Worm (Caenorhabditis elegans) whole organism, early embryonic: Measurements from ENCODE around the gene fbxb-53.

Experiments
- B0310.2 ChIP-seq: sonication (generic microtip); optimal IDR thresholded peaks from 2 replicates; lab custom pipeline; 2016; ENCODE audit warnings: mild to moderate bottlenecking, missing genetic modification characterization, missing compliant biosample characterization
- ama-1 ChIP-seq: fragments of 150-350 bp; optimal IDR thresholded peaks from 2 replicates; lab custom pipeline; 2014
- ceh-36 ChIP-seq: sonication (generic microtip); optimal IDR thresholded peaks from 2 replicates; lab custom pipeline; 2016; ENCODE audit warnings: missing genetic modification characterization, inconsistent platforms, missing compliant biosample characterization
- flt-1 ChIP-seq: fragments of 200-800 bp; sonication (Bioruptor generic); IDR thresholded peaks from 2 replicates; pipeline ENCODE4 v1.3.6; 2022; ENCODE audit warnings: missing genetic modification characterization, missing compliant biosample characterization
- hmg-4 ChIP-seq: fragments of 200-800 bp; sonication (Bioruptor generic); optimal IDR thresholded peaks from 2 replicates; lab custom pipeline; 2018; ENCODE audit warnings: mild to moderate bottlenecking, missing genetic modification characterization, missing compliant biosample characterization
- hnd-1 ChIP-seq: sonication (generic microtip); optimal IDR thresholded peaks from 2 replicates; lab custom pipeline; 2016; ENCODE audit warnings: missing genetic modification characterization, missing compliant biosample characterization
- scrt-1 ChIP-seq: fragments of 200-800 bp; sonication (Bioruptor generic); IDR thresholded peaks from 2 replicates; pipeline ENCODE4 v1.3.6; 2022; ENCODE audit warnings: missing genetic modification characterization, missing compliant biosample characterization

DNA sequence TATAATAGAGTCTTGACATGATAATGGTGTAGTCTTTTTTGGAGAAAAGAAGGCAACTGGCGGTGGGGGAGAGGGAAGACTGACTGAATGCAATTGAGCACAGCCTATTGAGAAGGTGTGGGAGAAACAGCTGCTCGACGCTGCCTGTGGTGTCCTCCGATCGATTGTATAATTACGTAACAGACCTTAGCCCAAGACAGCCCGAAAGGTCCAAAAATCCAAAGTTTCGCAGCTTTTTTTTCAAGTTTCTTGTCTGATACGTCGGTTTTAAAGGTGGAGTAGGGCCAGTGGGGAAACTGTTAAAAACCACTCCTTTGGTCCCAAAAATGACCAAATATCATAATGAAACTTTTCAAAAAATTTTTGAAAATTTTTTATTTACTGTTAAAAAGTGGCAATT is 31.4 kb downstream of the fbxb-53 start, which contains the start of the genes C08F1.6 and fbxb-13:
- TF ChIP-seq scrt-1 (GFP tag; lab: Robert Waterston, UW), result no peak
- TF ChIP-seq ama-1, result no peak
- TF ChIP-seq flt-1, result no peak
- TF ChIP-seq hnd-1, result no peak
- TF ChIP-seq hmg-4, result no peak
- TF ChIP-seq B0310.2, result no peak
- TF ChIP-seq ceh-36 (tag; lab: Kevin White, UChicago), result no peak
